Worm (Caenorhabditis elegans) whole organism, midembryonic: ENCODE results near the gene C24G6.8.

Source experiments
- T22C8.4 ChIP-seq: fragments of 200-800 bp; sonication (Bioruptor generic); IDR thresholded peaks from 2 replicates; pipeline ENCODE4 v1.3.6; 2022; ENCODE audit warnings: missing genetic modification characterization, missing compliant biosample characterization
- cog-1 ChIP-seq: sonication (generic microtip); optimal IDR thresholded peaks from 2 replicates; lab custom pipeline; 2016; ENCODE audit warnings: missing genetic modification characterization, missing compliant biosample characterization
- ref-1 ChIP-seq: fragments of 200-800 bp; sonication (Bioruptor generic); conservative IDR thresholded peaks from 2 replicates; pipeline ENCODE4 v1.3.6; 2022; ENCODE audit warnings: missing genetic modification reagents, missing genetic modification characterization, missing compliant biosample characterization
- ztf-23 ChIP-seq: fragments of 200-800 bp; sonication (Bioruptor generic); IDR thresholded peaks from 2 replicates; pipeline ENCODE4 v1.3.6; 2022; ENCODE audit warnings: missing genetic modification reagents, missing genetic modification characterization, missing compliant biosample characterization
- ztf-29 ChIP-seq: fragments of 200-800 bp; sonication (Bioruptor generic); IDR thresholded peaks from 2 replicates; pipeline ENCODE4 v1.3.6; 2022; ENCODE audit warnings: missing genetic modification reagents, missing genetic modification characterization, missing compliant biosample characterization

DNA sequence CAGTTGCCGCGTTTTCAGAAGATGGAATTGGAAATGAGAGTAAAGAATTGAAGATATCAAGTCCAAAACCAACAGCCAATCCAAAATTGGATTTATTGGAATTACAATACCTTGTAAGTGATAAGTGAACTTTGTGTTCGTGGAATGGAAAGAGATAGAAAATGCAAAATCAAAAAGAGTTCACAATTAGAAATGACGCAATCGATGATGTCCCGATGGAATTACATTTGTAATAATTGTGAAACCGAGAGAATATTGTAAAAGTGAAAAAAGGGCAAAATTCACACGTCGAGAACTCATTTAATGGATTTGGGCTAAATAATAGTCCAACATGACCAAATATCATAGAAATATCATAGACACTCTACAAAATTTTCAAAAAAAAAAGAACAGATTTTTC, 10.5 kb downstream of the C24G6.8 start:
- TF ChIP-seq T22C8.4 (GFP tag; lab: Robert Waterston, UW) (no peak), ztf-23 (no peak), ztf-29 (GFP tag; lab: Robert Waterston, UW) (no peak), cog-1 (no peak), ref-1 (GFP tag; lab: Robert Waterston, UW) (no peak)
